Worm (Caenorhabditis elegans) whole organism, mixed stage, embryonic: ENCODE measurements around the gene srh-75.

Source experiments
- M03D4.4 ChIP-seq: sonication (generic microtip); optimal IDR thresholded peaks from 2 replicates; lab custom pipeline; 2017; ENCODE audit warnings: mild to moderate bottlenecking, missing genetic modification characterization, missing compliant biosample characterization
- bed-3 ChIP-seq: fragments of 200-800 bp; sonication (Bioruptor generic); optimal IDR thresholded peaks from 3 replicates; lab custom pipeline; 2018; ENCODE audit warnings: mild to moderate bottlenecking, missing genetic modification characterization, moderate library complexity, missing compliant biosample characterization
- blmp-1 ChIP-seq: fragments of 150-350 bp; optimal IDR thresholded peaks from 2 replicates; lab custom pipeline; 2014; ENCODE audit warnings: missing biosample characterization, missing genetic modification characterization
- ceh-39 ChIP-seq: fragments of 150-350 bp; optimal IDR thresholded peaks from 2 replicates; lab custom pipeline; 2014; ENCODE audit warnings: missing biosample characterization, missing genetic modification characterization
- cnd-1 ChIP-seq: fragments of 200-800 bp; sonication (Bioruptor generic); optimal IDR thresholded peaks from 2 replicates; lab custom pipeline; 2018; ENCODE audit warnings: mild to moderate bottlenecking, missing genetic modification characterization, missing compliant biosample characterization
- drap-1 ChIP-seq: fragments of 200-800 bp; sonication (Bioruptor generic); optimal IDR thresholded peaks from 3 replicates; lab custom pipeline; 2018; ENCODE audit warnings: mild to moderate bottlenecking, missing genetic modification characterization, missing compliant biosample characterization
- lin-32 ChIP-seq: fragments of 200-800 bp; sonication (Bioruptor generic); optimal IDR thresholded peaks from 2 replicates; lab custom pipeline; 2018; ENCODE audit warnings: mild to moderate bottlenecking, missing genetic modification characterization, missing compliant biosample characterization
- mab-5 ChIP-seq: fragments of 150-350 bp; optimal IDR thresholded peaks from 2 replicates; lab custom pipeline; 2014; ENCODE audit warnings: missing biosample characterization, missing genetic modification characterization
- mep-1 ChIP-seq: fragments of 150-350 bp; optimal IDR thresholded peaks from 2 replicates; lab custom pipeline; 2017; ENCODE audit warnings: missing biosample characterization, missing genetic modification reagents, missing genetic modification characterization, inconsistent platforms
- nhr-2 ChIP-seq: fragments of 150-350 bp; optimal IDR thresholded peaks from 2 replicates; lab custom pipeline; 2014; ENCODE audit warnings: missing biosample characterization, missing genetic modification characterization
- nhr-28 ChIP-seq: fragments of 150-350 bp; optimal IDR thresholded peaks from 2 replicates; lab custom pipeline; 2014; ENCODE audit warnings: missing biosample characterization, missing genetic modification characterization
- snpc-4 ChIP-seq: fragments of 150-350 bp; optimal IDR thresholded peaks from 2 replicates; lab custom pipeline; 2014; ENCODE audit warnings: missing biosample characterization, missing genetic modification characterization
- unc-39 ChIP-seq: fragments of 150-350 bp; optimal IDR thresholded peaks from 2 replicates; lab custom pipeline; 2014; ENCODE audit warnings: missing biosample characterization, missing genetic modification characterization
- ztf-11 ChIP-seq: fragments of 150-350 bp; optimal IDR thresholded peaks from 2 replicates; lab custom pipeline; 2014; ENCODE audit warnings: missing biosample characterization, missing genetic modification characterization

Gene srh-75

DNA sequence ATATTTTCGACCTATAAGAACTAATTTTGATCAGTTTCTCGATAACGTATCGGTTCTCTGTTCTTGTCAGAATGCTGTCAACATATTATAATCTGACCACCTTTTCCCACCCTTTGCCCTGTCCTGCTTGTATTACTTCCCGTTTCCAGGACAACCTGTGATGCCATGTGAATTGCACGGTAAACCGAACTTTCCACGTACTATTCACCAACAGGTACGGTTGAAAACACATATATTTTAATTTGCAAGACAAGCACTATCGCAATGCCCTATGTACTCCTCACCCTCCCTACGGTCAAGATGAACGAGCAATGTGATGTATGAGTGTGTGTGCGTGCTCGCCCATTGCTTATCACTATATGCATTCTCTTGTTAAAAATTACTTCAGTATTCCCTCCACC lies 47.8 kb downstream of the srh-75 start:
- no peak for TF ChIP-seq bed-3 (GFP tag; lab: Kevin White, UChicago)
- TF ChIP-seq nhr-2 = no peak
- TF ChIP-seq ztf-11 (tag; lab: Kevin White, UChicago) = no peak
- no peak for TF ChIP-seq lin-32 (GFP tag; lab: Kevin White, UChicago)

DNA sequence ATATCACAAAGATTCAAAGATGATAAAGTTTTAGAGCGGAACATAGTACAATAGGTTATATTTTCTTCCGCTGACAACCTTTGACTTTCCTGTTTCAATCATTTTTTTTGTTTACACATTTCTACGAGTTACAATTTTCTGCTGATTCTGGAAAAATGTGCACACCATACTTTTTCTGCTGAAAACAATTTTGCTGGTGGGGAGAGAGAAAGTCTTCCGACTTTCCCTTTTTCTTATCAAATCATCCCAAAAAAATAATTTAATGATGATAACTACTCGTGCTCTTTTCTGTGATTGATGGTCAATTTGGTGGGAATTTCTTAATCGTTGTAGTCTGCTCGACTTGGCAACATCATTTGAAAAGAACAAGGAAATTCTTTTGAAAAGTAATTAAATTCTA lies 49.3 kb downstream of the srh-75 start:
- TF ChIP-seq M03D4.4 (tag; lab: Kevin White, UChicago) = no peak
- no peak for TF ChIP-seq cnd-1
- TF ChIP-seq snpc-4 (tag; lab: Kevin White, UChicago) = no peak
- TF ChIP-seq unc-39 (tag; lab: Kevin White, UChicago) = no peak
- no peak for TF ChIP-seq ztf-11 (tag; lab: Kevin White, UChicago)
- TF ChIP-seq mep-1 = no peak
- TF ChIP-seq drap-1 (GFP tag; lab: Kevin White, UChicago) = no peak
- TF ChIP-seq mab-5 = no peak
- TF ChIP-seq ceh-39 (tag; lab: Kevin White, UChicago) = no peak
- no peak for TF ChIP-seq nhr-28 (tag; lab: Kevin White, UChicago)
- no peak for TF ChIP-seq blmp-1 (tag; lab: Kevin White, UChicago)
